Fruit fly (Drosophila melanogaster) whole organism, embryonic: Measurements from ENCODE around the gene dyw.

Source experiments
- Atf6 ChIP-seq: fragments of 200-800 bp; sonication (Bioruptor generic); IDR thresholded peaks from 2 replicates; pipeline ENCODE4 v1.3.6; 2022; ENCODE audit warnings: missing biosample characterization, missing genetic modification characterization
- B-H2 ChIP-seq: fragments of 200-800 bp; sonication (Bioruptor generic); optimal IDR thresholded peaks from 2 replicates; lab custom pipeline; 2018; ENCODE audit warnings: missing biosample characterization, mild to moderate bottlenecking, missing genetic modification characterization
- CG10979 ChIP-seq: fragments of 200-800 bp; sonication (Bioruptor generic); optimal IDR thresholded peaks from 2 replicates; lab custom pipeline; 2018; ENCODE audit warnings: missing biosample characterization, mild to moderate bottlenecking, missing genetic modification characterization, moderate library complexity
- CG11085 ChIP-seq: fragments of 200-800 bp; sonication (Bioruptor generic); IDR thresholded peaks from 2 replicates; pipeline ENCODE4 v1.3.6; 2022; ENCODE audit warnings: missing biosample characterization, missing genetic modification characterization
- CG11093 ChIP-seq: fragments of 200-800 bp; sonication (Bioruptor generic); IDR thresholded peaks from 3 replicates; pipeline ENCODE4 v1.3.6; 2022; ENCODE audit warnings: missing biosample characterization, missing genetic modification characterization
- CG11723 ChIP-seq: fragments of 200-800 bp; sonication (Bioruptor generic); optimal IDR thresholded peaks from 2 replicates; lab custom pipeline; 2017; ENCODE audit warnings: missing biosample characterization, mild to moderate bottlenecking, missing genetic modification characterization
- CG12744 ChIP-seq: fragments of 200-800 bp; sonication (Bioruptor generic); optimal IDR thresholded peaks from 2 replicates; lab custom pipeline; 2016; ENCODE audit warnings: missing biosample characterization, missing genetic modification characterization
- CG14050 ChIP-seq: fragments of 200-800 bp; sonication (Bioruptor generic); IDR thresholded peaks from 3 replicates; pipeline ENCODE4 v1.3.6; 2022; ENCODE audit warnings: missing biosample characterization, missing genetic modification characterization
- CG17361 ChIP-seq: fragments of 200-800 bp; sonication (Bioruptor generic); IDR thresholded peaks from 3 replicates; pipeline ENCODE4 v1.3.6; 2022; ENCODE audit warnings: missing biosample characterization, missing genetic modification characterization
- CG17829 ChIP-seq: fragments of 200-800 bp; optimal IDR thresholded peaks from 2 replicates; lab custom pipeline; 2019; ENCODE audit warnings: missing biosample characterization, mild to moderate bottlenecking, missing genetic modification characterization, moderate library complexity
- CG17912 ChIP-seq: fragments of 200-800 bp; sonication (Bioruptor generic); optimal IDR thresholded peaks from 2 replicates; lab custom pipeline; 2018; ENCODE audit warnings: missing biosample characterization, mild to moderate bottlenecking, missing genetic modification characterization
- CG2889 ChIP-seq: fragments of 200-800 bp; sonication (Bioruptor generic); IDR thresholded peaks from 3 replicates; pipeline ENCODE4 v1.3.6; 2022; ENCODE audit warnings: missing biosample characterization, missing genetic modification characterization
- CG4404 ChIP-seq: fragments of 200-800 bp; sonication (Bioruptor generic); IDR thresholded peaks from 2 replicates; pipeline ENCODE4 v1.3.6; 2022; ENCODE audit warnings: missing biosample characterization, missing genetic modification characterization
- CG4707 ChIP-seq: fragments of 200-800 bp; sonication (Bioruptor generic); optimal IDR thresholded peaks from 2 replicates; lab custom pipeline; 2018; ENCODE audit warnings: missing biosample characterization, mild to moderate bottlenecking, missing genetic modification characterization, moderate library complexity
- CG5953 ChIP-seq: fragments of 200-800 bp; sonication (Bioruptor generic); IDR thresholded peaks from 2 replicates; pipeline ENCODE4 v1.3.6; 2022; ENCODE audit warnings: missing biosample characterization, missing genetic modification characterization
- CG6854 ChIP-seq: fragments of 200-800 bp; sonication (Bioruptor generic); optimal IDR thresholded peaks from 3 replicates; lab custom pipeline; 2017; ENCODE audit warnings: missing biosample characterization, mild to moderate bottlenecking, missing genetic modification characterization
- CG8944 ChIP-seq: fragments of 200-800 bp; sonication (Bioruptor generic); optimal IDR thresholded peaks from 3 replicates; lab custom pipeline; 2016; ENCODE audit warnings: missing biosample characterization, missing genetic modification characterization
- CG9727 ChIP-seq: fragments of 200-800 bp; sonication (Bioruptor generic); optimal IDR thresholded peaks from 3 replicates; lab custom pipeline; 2017; ENCODE audit warnings: missing biosample characterization, mild to moderate bottlenecking, missing genetic modification characterization
- CTCF ChIP-seq: fragments of 200-800 bp; sonication (Bioruptor generic); optimal IDR thresholded peaks from 2 replicates; lab custom pipeline; 2017; ENCODE audit warnings: missing biosample characterization, mild to moderate bottlenecking, missing genetic modification characterization, moderate library complexity
- Dek ChIP-seq: fragments of 200-800 bp; sonication (Bioruptor generic); optimal IDR thresholded peaks from 3 replicates; lab custom pipeline; 2019; ENCODE audit warnings: missing biosample characterization, mild to moderate bottlenecking, missing genetic modification characterization, moderate library complexity
- Dll ChIP-seq: fragments of 200-800 bp; sonication (Bioruptor generic); IDR thresholded peaks from 4 replicates; pipeline ENCODE4 v1.3.6; 2022; ENCODE audit warnings: missing biosample characterization, missing genetic modification characterization; ENCODE audit not compliant: partially characterized antibody
- Elba2 ChIP-seq: fragments of 200-800 bp; sonication (Bioruptor generic); optimal IDR thresholded peaks from 3 replicates; lab custom pipeline; 2016; ENCODE audit warnings: missing biosample characterization, missing genetic modification characterization
- Ets65A ChIP-seq: fragments of 200-800 bp; sonication (Bioruptor generic); peaks from one replicate; lab custom pipeline; 2016; ENCODE audit warnings: missing biosample characterization, missing genetic modification characterization
- H2.0 ChIP-seq: fragments of 200-800 bp; sonication (Bioruptor generic); IDR thresholded peaks from 2 replicates; pipeline ENCODE4 v1.3.6; 2022; ENCODE audit warnings: missing biosample characterization, missing genetic modification characterization
- HmgZ ChIP-seq: fragments of 200-800 bp; sonication (Bioruptor generic); optimal IDR thresholded peaks from 2 replicates; lab custom pipeline; 2018; ENCODE audit warnings: missing biosample characterization, mild to moderate bottlenecking, missing genetic modification characterization
- Hr51 ChIP-seq, 2 experiments: fragments of 200-800 bp; sonication (Bioruptor generic); optimal IDR thresholded peaks; 2 replicates in 1 of 2; 3 replicates in 1 of 2; lab custom pipeline; 2016 to 2018; ENCODE audit warnings: missing biosample characterization in 2 of 2, missing genetic modification characterization in 2 of 2, mild to moderate bottlenecking in 1 of 2, moderate library complexity in 1 of 2
- Lhr ChIP-seq: fragments of 200-800 bp; sonication (Bioruptor generic); optimal IDR thresholded peaks from 3 replicates; lab custom pipeline; 2017; ENCODE audit warnings: mild to moderate bottlenecking, missing biosample characterization, missing genetic modification reagents, missing genetic modification characterization
- MBD-R2 ChIP-seq: fragments of 200-800 bp; sonication (Bioruptor generic); IDR thresholded peaks from 2 replicates; pipeline ENCODE4 v1.3.6; 2022; ENCODE audit warnings: missing biosample characterization, missing genetic modification characterization
- Stat92E ChIP-seq, 3 experiments: fragments of >200 bp in 2 of 3; fragments of 200-800 bp in 1 of 3; sonication (Bioruptor generic) in 1 of 3; optimal IDR thresholded peaks; 2 replicates each; lab custom pipeline; 2017 to 2019; ENCODE audit warnings: missing biosample characterization in 3 of 3, missing genetic modification characterization in 3 of 3, mild to moderate bottlenecking in 1 of 3, moderate library complexity in 1 of 3
- bab2 ChIP-seq: fragments of 200-800 bp; sonication (Bioruptor generic); optimal IDR thresholded peaks from 2 replicates; lab custom pipeline; 2016; ENCODE audit warnings: missing biosample characterization, missing genetic modification characterization
- bbx ChIP-seq: fragments of 200-800 bp; sonication (Bioruptor generic); IDR thresholded peaks from 2 replicates; pipeline ENCODE4 v1.3.6; 2022; ENCODE audit warnings: missing biosample characterization, missing genetic modification characterization; ENCODE audit not compliant: partially characterized antibody
- bcd ChIP-seq: fragments of 200-800 bp; sonication (Bioruptor generic); optimal IDR thresholded peaks from 2 replicates; lab custom pipeline; 2017; ENCODE audit warnings: missing biosample characterization, mild to moderate bottlenecking, missing genetic modification characterization
- caup ChIP-seq: fragments of 200-800 bp; sonication (Bioruptor generic); optimal IDR thresholded peaks from 3 replicates; lab custom pipeline; 2017; ENCODE audit warnings: missing biosample characterization, mild to moderate bottlenecking, missing genetic modification characterization, moderate library complexity; ENCODE audit not compliant: severe bottlenecking
- chm ChIP-seq: fragments of 200-800 bp; sonication (Bioruptor generic); IDR thresholded peaks from 2 replicates; pipeline ENCODE4 v1.3.6; 2022; ENCODE audit warnings: missing biosample characterization, missing genetic modification characterization
- dan ChIP-seq: fragments of 200-800 bp; sonication (Bioruptor generic); IDR thresholded peaks from 2 replicates; pipeline ENCODE4 v1.3.6; 2022; ENCODE audit warnings: missing biosample characterization, missing genetic modification characterization
- eyg ChIP-seq: fragments of 200-800 bp; sonication (Bioruptor generic); optimal IDR thresholded peaks from 3 replicates; lab custom pipeline; 2016; ENCODE audit warnings: missing biosample characterization, missing genetic modification characterization
- ftz-f1 ChIP-seq: fragments of 200-800 bp; sonication (Bioruptor generic); optimal IDR thresholded peaks from 2 replicates; lab custom pipeline; 2016; ENCODE audit warnings: missing biosample characterization, missing genetic modification characterization
- gfzf ChIP-seq: fragments of 200-800 bp; sonication (Bioruptor generic); optimal IDR thresholded peaks from 2 replicates; lab custom pipeline; 2016; ENCODE audit warnings: missing biosample characterization, mild to moderate bottlenecking, missing genetic modification characterization, moderate library complexity
- grau ChIP-seq: fragments of 200-800 bp; optimal IDR thresholded peaks from 3 replicates; lab custom pipeline; 2019; ENCODE audit warnings: missing biosample characterization, mild to moderate bottlenecking, missing genetic modification characterization, moderate library complexity
- ham ChIP-seq: fragments of 200-800 bp; sonication (Bioruptor generic); IDR thresholded peaks from 2 replicates; pipeline ENCODE4 v1.3.6; 2022; ENCODE audit warnings: missing biosample characterization, missing genetic modification characterization
- luna ChIP-seq: fragments of 200-800 bp; sonication (Bioruptor generic); optimal IDR thresholded peaks from 2 replicates; lab custom pipeline; 2016; ENCODE audit warnings: missing biosample characterization, missing genetic modification characterization
- mld ChIP-seq: fragments of 200-800 bp; sonication (Bioruptor generic); IDR thresholded peaks from 3 replicates; pipeline ENCODE4 v1.3.6; 2022; ENCODE audit warnings: missing biosample characterization, missing genetic modification characterization; ENCODE audit not compliant: partially characterized antibody
- org-1 ChIP-seq: fragments of 200-800 bp; sonication (Bioruptor generic); optimal IDR thresholded peaks from 2 replicates; lab custom pipeline; 2017; ENCODE audit warnings: missing biosample characterization, missing genetic modification characterization
- peb ChIP-seq: fragments of 200-800 bp; sonication (Bioruptor generic); IDR thresholded peaks from 2 replicates; pipeline ENCODE4 v1.3.6; 2022; ENCODE audit warnings: missing biosample characterization, missing genetic modification characterization
- psq ChIP-seq: fragments of 200-800 bp; sonication (Bioruptor generic); optimal IDR thresholded peaks from 2 replicates; lab custom pipeline; 2017; ENCODE audit warnings: missing biosample characterization, missing genetic modification characterization
- sens ChIP-seq: fragments of 200-800 bp; sonication (Bioruptor generic); peaks from one replicate; lab custom pipeline; 2016; ENCODE audit warnings: missing biosample characterization, missing genetic modification characterization
- sens-2 ChIP-seq: fragments of 200-800 bp; sonication (Bioruptor generic); IDR thresholded peaks from 2 replicates; pipeline ENCODE4 v1.3.6; 2022; ENCODE audit warnings: missing biosample characterization, missing genetic modification characterization
- slou ChIP-seq: fragments of 200-800 bp; sonication (Bioruptor generic); optimal IDR thresholded peaks from 3 replicates; lab custom pipeline; 2016; ENCODE audit warnings: missing biosample characterization, missing genetic modification characterization
- so ChIP-seq: fragments of 200-800 bp; sonication (Bioruptor generic); IDR thresholded peaks from 3 replicates; pipeline ENCODE4 v1.3.6; 2022; ENCODE audit warnings: missing biosample characterization, missing genetic modification characterization
- sr ChIP-seq: fragments of 200-800 bp; sonication (Bioruptor generic); IDR thresholded peaks from 3 replicates; pipeline ENCODE4 v1.3.6; 2022; ENCODE audit warnings: missing biosample characterization, missing genetic modification characterization

Gene dyw

DNA sequence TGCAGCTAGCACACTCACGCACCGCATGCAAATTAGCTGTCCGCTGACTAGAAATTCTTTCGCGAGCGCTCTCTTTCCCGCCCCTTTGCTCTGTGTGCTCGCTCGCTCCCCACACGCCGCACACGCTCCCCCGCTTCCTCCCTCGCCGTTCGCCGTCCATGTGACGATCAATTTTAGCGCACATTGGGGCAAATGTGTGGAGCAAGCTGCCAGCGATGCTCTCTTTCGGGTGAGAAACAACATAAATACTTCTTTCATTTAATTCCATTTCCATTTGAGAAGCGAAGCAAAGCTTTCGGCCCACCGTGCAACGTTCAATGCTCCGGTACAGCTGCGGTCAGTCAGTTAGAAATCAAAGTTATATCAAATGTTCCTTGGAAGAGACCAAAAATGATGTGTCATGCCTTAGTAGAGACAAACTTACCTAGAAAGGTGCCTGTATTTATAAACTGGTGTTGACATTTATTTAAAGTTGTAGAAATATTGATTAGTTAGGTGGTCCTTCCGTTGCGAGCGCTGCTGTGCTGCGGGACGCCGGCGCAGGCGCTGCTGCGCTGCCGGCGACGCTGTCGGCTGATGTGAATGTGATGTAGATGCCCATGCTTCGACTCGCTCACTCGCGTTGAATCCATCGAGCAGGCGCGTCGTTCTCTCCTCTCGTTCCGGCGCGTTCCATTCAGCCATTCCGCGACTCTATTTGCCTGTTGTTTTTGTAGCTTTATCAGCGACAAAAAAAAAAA, 47.5 kb downstream of the dyw start (continued):
- TF ChIP-seq luna (peak; percentile 90), slou (peak; percentile 89), Dll (peak; percentile 51; the same call in 1 of the 4 replicates), HmgZ (tag; lab: Kevin White, UChicago) (peak; percentile 99), CG11085 (GFP tag; lab: Robert Waterston, UW) (peak; percentile 82), Stat92E (GFP tag; optimal IDR thresholded peaks at IDR 0.05; lab: Kevin White, UChicago) (peak in 1 of 3 experiments; percentile 93), CG11093 (GFP tag; lab: Robert Waterston, UW) (peak; percentile 96), CG14050 (GFP tag; lab: Robert Waterston, UW) (peak; percentile 95), CG2889 (GFP tag; lab: Robert Waterston, UW) (peak; percentile 93), CG9727 (GFP tag; lab: Kevin White, UChicago) (peak; percentile 95), sens (GFP tag; lab: Kevin White, UChicago) (peak; percentile 99), Dek (tag; lab: Kevin White, UChicago) (peak; percentile 96), Ets65A (GFP tag; lab: Kevin White, UChicago) (peak; percentile 99), so (GFP tag; lab: Robert Waterston, UW) (peak; percentile 98), caup (peak; percentile 96), CG12744 (peak; percentile 97), CG6854 (GFP tag; lab: Kevin White, UChicago) (peak; percentile 97), chm (GFP tag; lab: Robert Waterston, UW) (peak; percentile 96), CG11723 (GFP tag; lab: Kevin White, UChicago) (peak; percentile 96), mld (GFP tag; lab: Robert Waterston, UW) (peak; percentile 60; the same call in 1 of the 3 replicates), MBD-R2 (GFP tag; lab: Robert Waterston, UW) (peak; percentile 92), grau (tag; lab: Kevin White, UChicago) (peak; percentile 97), dan (GFP tag; lab: Robert Waterston, UW) (peak; percentile 74), CG8944 (GFP tag; lab: Kevin White, UChicago) (peak; percentile 97), bcd (peak; percentile 98), CG4707 (peak; percentile 95), CG5953 (GFP tag; lab: Robert Waterston, UW) (peak; percentile 94), gfzf (GFP tag; lab: Kevin White, UChicago) (peak; percentile 11), CTCF (peak; percentile 87), ham (peak; percentile 86), H2.0 (GFP tag; lab: Robert Waterston, UW) (peak; percentile 95), ftz-f1 (GFP tag; lab: Kevin White, UChicago) (peak; percentile 87), Elba2 (no peak), CG17361 (GFP tag; lab: Robert Waterston, UW) (peak; percentile 97), sr (GFP tag; lab: Robert Waterston, UW) (peak; percentile 75), CG17912 (peak; percentile 76), eyg (GFP tag; lab: Kevin White, UChicago) (peak; percentile 93), bbx (GFP tag; lab: Robert Waterston, UW) (peak; percentile 59; the same call in 1 of the 2 replicates), Hr51 (GFP tag; optimal IDR thresholded peaks at IDR 0.05; lab: Kevin White, UChicago) (peak; percentile 96 to 98), sens-2 (GFP tag; lab: Robert Waterston, UW) (peak; percentile 90), peb (GFP tag; lab: Robert Waterston, UW) (peak; percentile 88), CG10979 (tag; lab: Kevin White, UChicago) (peak; percentile 94), org-1 (GFP tag; lab: Kevin White, UChicago) (peak; percentile 99), Atf6 (GFP tag; lab: Robert Waterston, UW) (peak; percentile 97), CG4404 (peak; percentile 92), B-H2 (GFP tag; lab: Kevin White, UChicago) (peak; percentile 90), bab2 (GFP tag; lab: Kevin White, UChicago) (peak; percentile 98), Lhr (peak; percentile 87), psq (GFP tag; lab: Kevin White, UChicago) (peak; percentile 79), CG17829 (tag; lab: Kevin White, UChicago) (peak; percentile 95)
